Fruit fly (Drosophila melanogaster) whole organism, prepupa: Measurements from ENCODE around the gene CG15468.

Source experiments
- Blimp-1 ChIP-seq: fragments of 200-800 bp; sonication (Bioruptor generic); optimal IDR thresholded peaks from 3 replicates; lab custom pipeline; 2017; ENCODE audit warnings: missing biosample characterization, missing genetic modification characterization, mild to moderate bottlenecking, moderate library complexity, missing genetic modification reagents
- CG10669 ChIP-seq: fragments of 200-800 bp; sonication (Bioruptor generic); optimal IDR thresholded peaks from 3 replicates; lab custom pipeline; 2018; ENCODE audit warnings: missing biosample characterization, mild to moderate bottlenecking, missing genetic modification characterization, moderate library complexity
- CG11294 ChIP-seq: fragments of 200-800 bp; sonication (Bioruptor generic); IDR thresholded peaks from 2 replicates; pipeline ENCODE4 v1.3.6; 2022; ENCODE audit warnings: missing biosample characterization, missing genetic modification characterization
- CG11902 ChIP-seq: fragments of 200-800 bp; sonication (Bioruptor generic); optimal IDR thresholded peaks from 3 replicates; lab custom pipeline; 2016; ENCODE audit warnings: missing biosample characterization, missing genetic modification characterization
- CG15336 ChIP-seq: fragments of 200-800 bp; sonication (Bioruptor generic); IDR thresholded peaks from 2 replicates; pipeline ENCODE4 v1.3.6; 2022; ENCODE audit warnings: missing biosample characterization, missing genetic modification characterization
- CG1621 ChIP-seq: fragments of 200-800 bp; sonication (Bioruptor generic); optimal IDR thresholded peaks from 3 replicates; lab custom pipeline; 2018; ENCODE audit warnings: missing biosample characterization, mild to moderate bottlenecking, missing genetic modification characterization
- CG3032 ChIP-seq: fragments of 200-800 bp; optimal IDR thresholded peaks from 2 replicates; lab custom pipeline; 2019; ENCODE audit warnings: missing biosample characterization, mild to moderate bottlenecking, missing genetic modification characterization, moderate library complexity
- CG31627 ChIP-seq: fragments of 200-800 bp; sonication (Bioruptor generic); optimal IDR thresholded peaks from 3 replicates; lab custom pipeline; 2016; ENCODE audit warnings: missing biosample characterization, missing genetic modification characterization
- CG32006 ChIP-seq: fragments of 200-800 bp; sonication (Bioruptor generic); optimal IDR thresholded peaks from 3 replicates; lab custom pipeline; 2017; ENCODE audit warnings: missing biosample characterization, mild to moderate bottlenecking, missing genetic modification characterization
- CG34406 ChIP-seq: fragments of 200-800 bp; sonication (Bioruptor generic); optimal IDR thresholded peaks from 3 replicates; lab custom pipeline; 2016; ENCODE audit warnings: missing biosample characterization, missing genetic modification characterization
- CG3919 ChIP-seq: fragments of 200-800 bp; sonication (Bioruptor generic); optimal IDR thresholded peaks from 3 replicates; lab custom pipeline; 2016; ENCODE audit warnings: missing biosample characterization, missing genetic modification characterization
- CG4318 ChIP-seq: fragments of 200-800 bp; sonication (Bioruptor generic); optimal IDR thresholded peaks from 3 replicates; lab custom pipeline; 2017; ENCODE audit warnings: missing biosample characterization, mild to moderate bottlenecking, missing genetic modification characterization
- CG6163 ChIP-seq: fragments of 200-800 bp; sonication (Bioruptor generic); IDR thresholded peaks from 3 replicates; pipeline ENCODE4 v1.3.6; 2022; ENCODE audit warnings: missing biosample characterization, missing genetic modification characterization
- CG6276 ChIP-seq: fragments of 200-800 bp; sonication (Bioruptor generic); optimal IDR thresholded peaks from 2 replicates; lab custom pipeline; 2017; ENCODE audit warnings: missing biosample characterization, mild to moderate bottlenecking, missing genetic modification characterization
- CG6792 ChIP-seq: fragments of 200-800 bp; sonication (Bioruptor generic); optimal IDR thresholded peaks from 3 replicates; lab custom pipeline; 2016; ENCODE audit warnings: missing biosample characterization, missing genetic modification characterization
- CG6808 ChIP-seq: fragments of 200-800 bp; sonication (Bioruptor generic); optimal IDR thresholded peaks from 3 replicates; lab custom pipeline; 2017; ENCODE audit warnings: missing biosample characterization, missing genetic modification characterization, mild to moderate bottlenecking, moderate library complexity, missing genetic modification reagents
- CG6854 ChIP-seq: fragments of 200-800 bp; sonication (Bioruptor generic); optimal IDR thresholded peaks from 2 replicates; lab custom pipeline; 2017; ENCODE audit warnings: missing biosample characterization, mild to moderate bottlenecking, missing genetic modification characterization
- CG7368 ChIP-seq: fragments of 200-800 bp; sonication (Bioruptor generic); optimal IDR thresholded peaks from 3 replicates; lab custom pipeline; 2016; ENCODE audit warnings: missing biosample characterization, missing genetic modification characterization
- CG8119 ChIP-seq: fragments of 200-800 bp; sonication (Bioruptor generic); IDR thresholded peaks from 3 replicates; pipeline ENCODE4 v1.3.6; 2022; ENCODE audit warnings: missing biosample characterization, missing genetic modification characterization
- CG8319 ChIP-seq: fragments of 200-800 bp; sonication (Bioruptor generic); optimal IDR thresholded peaks from 3 replicates; lab custom pipeline; 2016; ENCODE audit warnings: missing biosample characterization, missing genetic modification characterization
- Eip75B ChIP-seq: fragments of 200-800 bp; sonication (Bioruptor generic); optimal IDR thresholded peaks from 3 replicates; lab custom pipeline; 2016; ENCODE audit warnings: missing biosample characterization, missing genetic modification characterization
- Eip78C ChIP-seq: fragments of 200-800 bp; sonication (Bioruptor generic); peaks from one replicate; lab custom pipeline; 2016; ENCODE audit warnings: missing biosample characterization, missing genetic modification characterization
- Ets21C ChIP-seq: fragments of 200-800 bp; sonication (Bioruptor generic); optimal IDR thresholded peaks from 3 replicates; lab custom pipeline; 2016; ENCODE audit warnings: missing biosample characterization, missing genetic modification characterization
- Ets96B ChIP-seq: fragments of 200-800 bp; optimal IDR thresholded peaks from 2 replicates; lab custom pipeline; 2019; ENCODE audit warnings: missing biosample characterization, mild to moderate bottlenecking, missing genetic modification characterization, moderate library complexity
- Gug ChIP-seq: fragments of 200-800 bp; sonication (Bioruptor generic); IDR thresholded peaks from 2 replicates; pipeline ENCODE4 v1.3.6; 2022; ENCODE audit warnings: missing biosample characterization, missing genetic modification characterization
- Hr38 ChIP-seq: sonication (Bioruptor generic); optimal IDR thresholded peaks from 2 replicates; lab custom pipeline; 2016; ENCODE audit warnings: missing biosample characterization, missing genetic modification characterization
- Hr39 ChIP-seq: fragments of 200-800 bp; sonication (Bioruptor generic); optimal IDR thresholded peaks from 2 replicates; lab custom pipeline; 2016; ENCODE audit warnings: missing biosample characterization, missing genetic modification characterization
- Hr4 ChIP-seq: fragments of 200-800 bp; sonication (Bioruptor generic); optimal IDR thresholded peaks from 3 replicates; lab custom pipeline; 2016; ENCODE audit warnings: missing biosample characterization, missing genetic modification characterization
- Lpt ChIP-seq: fragments of 200-800 bp; sonication (Bioruptor generic); optimal IDR thresholded peaks from 3 replicates; lab custom pipeline; 2016; ENCODE audit warnings: missing biosample characterization, missing genetic modification characterization
- Met ChIP-seq: fragments of 200-800 bp; sonication (Bioruptor generic); optimal IDR thresholded peaks from 3 replicates; lab custom pipeline; 2016; ENCODE audit warnings: missing biosample characterization, missing genetic modification characterization
- OdsH ChIP-seq: fragments of 200-800 bp; sonication (Bioruptor generic); optimal IDR thresholded peaks from 3 replicates; lab custom pipeline; 2016; ENCODE audit warnings: missing biosample characterization, missing genetic modification characterization
- Smox ChIP-seq: fragments of 200-800 bp; sonication (Bioruptor generic); optimal IDR thresholded peaks from 3 replicates; lab custom pipeline; 2016; ENCODE audit warnings: missing biosample characterization, missing genetic modification characterization
- Sox14 ChIP-seq: fragments of 200-800 bp; sonication (Bioruptor generic); optimal IDR thresholded peaks from 3 replicates; lab custom pipeline; 2016; ENCODE audit warnings: missing biosample characterization, missing genetic modification characterization
- Sox15 ChIP-seq: fragments of 200-800 bp; sonication (Bioruptor generic); optimal IDR thresholded peaks from 3 replicates; lab custom pipeline; 2016; ENCODE audit warnings: missing biosample characterization, missing genetic modification characterization
- achi ChIP-seq: fragments of 200-800 bp; sonication (Bioruptor generic); optimal IDR thresholded peaks from 3 replicates; lab custom pipeline; 2016; ENCODE audit warnings: missing biosample characterization, missing genetic modification characterization
- acj6 ChIP-seq: fragments of 200-800 bp; sonication (Bioruptor generic); optimal IDR thresholded peaks from 3 replicates; lab custom pipeline; 2016; ENCODE audit warnings: missing biosample characterization, missing genetic modification characterization
- dac ChIP-seq: fragments of 200-800 bp; sonication (Bioruptor generic); optimal IDR thresholded peaks from 2 replicates; lab custom pipeline; 2017; ENCODE audit warnings: missing biosample characterization, mild to moderate bottlenecking, missing genetic modification characterization
- dsx ChIP-seq: fragments of 200-800 bp; optimal IDR thresholded peaks from 3 replicates; lab custom pipeline; 2019; ENCODE audit warnings: missing biosample characterization, mild to moderate bottlenecking, missing genetic modification characterization, moderate library complexity; ENCODE audit not compliant: poor library complexity, severe bottlenecking
- eg ChIP-seq: fragments of 200-800 bp; sonication (Bioruptor generic); IDR thresholded peaks from 3 replicates; pipeline ENCODE4 v1.3.6; 2022; ENCODE audit warnings: missing biosample characterization, missing genetic modification characterization
- esn ChIP-seq: fragments of 200-800 bp; sonication (Bioruptor generic); optimal IDR thresholded peaks from 2 replicates; lab custom pipeline; 2016; ENCODE audit warnings: missing biosample characterization, mild to moderate bottlenecking, missing genetic modification characterization, moderate library complexity
- fd59A ChIP-seq: fragments of 200-800 bp; sonication (Bioruptor generic); optimal IDR thresholded peaks from 2 replicates; lab custom pipeline; 2017; ENCODE audit warnings: missing biosample characterization, mild to moderate bottlenecking, missing genetic modification characterization, missing genetic modification reagents
- lz ChIP-seq: fragments of 200-800 bp; sonication (Bioruptor generic); optimal IDR thresholded peaks from 3 replicates; lab custom pipeline; 2016; ENCODE audit warnings: missing biosample characterization, missing genetic modification characterization
- pdm3 ChIP-seq: fragments of 200-800 bp; sonication (Bioruptor generic); optimal IDR thresholded peaks from 3 replicates; lab custom pipeline; 2016; ENCODE audit warnings: missing biosample characterization, missing genetic modification characterization
- salr ChIP-seq, 2 experiments: fragments of 200-800 bp; sonication (Bioruptor generic); optimal IDR thresholded peaks; 3 replicates each; lab custom pipeline; 2016 to 2018; ENCODE audit warnings: missing biosample characterization in 2 of 2, missing genetic modification characterization in 2 of 2, mild to moderate bottlenecking in 1 of 2
- spab ChIP-seq: fragments of 200-800 bp; sonication (Bioruptor generic); optimal IDR thresholded peaks from 2 replicates; lab custom pipeline; 2017; ENCODE audit warnings: missing biosample characterization, mild to moderate bottlenecking, missing genetic modification characterization, missing genetic modification reagents
- svp ChIP-seq: fragments of 200-800 bp; sonication (Bioruptor generic); peaks from one replicate; lab custom pipeline; 2016; ENCODE audit warnings: missing biosample characterization, missing genetic modification characterization
- topi ChIP-seq: fragments of 200-800 bp; sonication (Bioruptor generic); optimal IDR thresholded peaks from 3 replicates; lab custom pipeline; 2016; ENCODE audit warnings: missing biosample characterization, missing genetic modification characterization
- vri ChIP-seq: fragments of 200-800 bp; sonication (Bioruptor generic); optimal IDR thresholded peaks from 3 replicates; lab custom pipeline; 2016; ENCODE audit warnings: missing biosample characterization, mild to moderate bottlenecking, missing genetic modification characterization

Gene CG15468

dm6 chrX:5002748-5003147, 41.8 kb upstream of the CG15468 start (continued):
- TF ChIP-seq achi (GFP tag; lab: Kevin White, UChicago) (peak; percentile 62), CG6808 (GFP tag; lab: Kevin White, UChicago) (no peak), salr (GFP tag; optimal IDR thresholded peaks at IDR 0.05; lab: Kevin White, UChicago) (peak in 1 of 2 experiments; percentile 40), spab (GFP tag; lab: Kevin White, UChicago) (no peak), Hr39 (GFP tag; lab: Kevin White, UChicago) (peak; percentile 9), Blimp-1 (GFP tag; lab: Kevin White, UChicago) (no peak), esn (GFP tag; lab: Kevin White, UChicago) (peak; percentile 12), dsx (GFP tag; lab: Kevin White, UChicago) (no peak), CG10669 (GFP tag; lab: Kevin White, UChicago) (no peak), CG3919 (GFP tag; lab: Kevin White, UChicago) (peak; percentile 48), Sox14 (GFP tag; lab: Kevin White, UChicago) (peak; percentile 36), CG4318 (GFP tag; lab: Kevin White, UChicago) (peak; percentile 53)

DNA sequence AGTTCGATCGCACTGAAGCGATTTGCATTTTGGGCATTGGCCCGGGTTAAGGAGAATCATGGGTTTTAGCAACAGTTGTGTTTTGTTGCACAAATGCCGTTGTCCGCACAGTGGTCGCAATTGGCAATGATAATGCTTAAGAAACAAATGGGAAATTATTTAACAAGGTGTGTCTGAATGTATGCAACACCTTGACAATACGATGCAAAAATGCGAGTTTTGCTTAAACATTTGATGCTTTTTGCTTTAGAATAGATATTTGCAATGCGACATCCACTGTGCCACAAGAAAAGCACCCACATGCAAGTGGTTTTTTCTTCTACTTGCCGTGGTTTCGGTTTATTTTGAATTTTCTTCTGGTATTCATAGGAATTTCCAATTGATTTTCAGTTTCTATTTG, 38.1 kb upstream of the CG15468 start:
- peak; percentile 72 for TF ChIP-seq Eip78C (GFP tag; lab: Kevin White, UChicago)
- peak; percentile 56 for TF ChIP-seq OdsH (GFP tag; lab: Kevin White, UChicago)
- TF ChIP-seq CG3919 (GFP tag; lab: Kevin White, UChicago) = peak; percentile 50
- TF ChIP-seq Hr38 (GFP tag; lab: Kevin White, UChicago) = no peak
- peak; percentile 45 for TF ChIP-seq CG4318 (GFP tag; lab: Kevin White, UChicago)
- TF ChIP-seq spab (GFP tag; lab: Kevin White, UChicago) = no peak
- peak; percentile 42 for TF ChIP-seq achi (GFP tag; lab: Kevin White, UChicago)
- peak; percentile 62 for TF ChIP-seq CG6276 (GFP tag; lab: Kevin White, UChicago)
- TF ChIP-seq lz (GFP tag; lab: Kevin White, UChicago) = peak; percentile 3
- TF ChIP-seq Sox14 (GFP tag; lab: Kevin White, UChicago) = peak; percentile 44
- TF ChIP-seq CG6792 (GFP tag; lab: Kevin White, UChicago) = peak; percentile 2
- peak; percentile 54 for TF ChIP-seq pdm3 (GFP tag; lab: Kevin White, UChicago)
- TF ChIP-seq CG1621 (tag; lab: Kevin White, UChicago) = peak; percentile 19
- peak; percentile 11 for TF ChIP-seq fd59A (GFP tag; lab: Kevin White, UChicago)
- no peak for TF ChIP-seq CG11294 (GFP tag; lab: Robert Waterston, UW)
- no peak for TF ChIP-seq Ets21C
- no peak for TF ChIP-seq Sox15 (GFP tag; lab: Kevin White, UChicago)
- no peak for TF ChIP-seq CG34406 (GFP tag; lab: Kevin White, UChicago)
- no peak for TF ChIP-seq Smox (GFP tag; lab: Kevin White, UChicago)
- no peak for TF ChIP-seq CG6854 (GFP tag; lab: Kevin White, UChicago)
- TF ChIP-seq CG6808 (GFP tag; lab: Kevin White, UChicago) = no peak
- TF ChIP-seq Eip75B (GFP tag; lab: Kevin White, UChicago) = peak; percentile 22
- TF ChIP-seq esn (GFP tag; lab: Kevin White, UChicago) = peak; percentile 15
- no peak for TF ChIP-seq vri (GFP tag; lab: Kevin White, UChicago)
- TF ChIP-seq eg (GFP tag; lab: Robert Waterston, UW) = peak; percentile 78
- TF ChIP-seq CG8119 (GFP tag; lab: Robert Waterston, UW) = peak; percentile 65
- peak; percentile 11 for TF ChIP-seq CG31627
- peak; percentile 25 for TF ChIP-seq CG10669 (GFP tag; lab: Kevin White, UChicago)
- TF ChIP-seq CG11902 (GFP tag; lab: Kevin White, UChicago) = no peak
- no peak for TF ChIP-seq Gug (GFP tag; lab: Robert Waterston, UW)
- TF ChIP-seq CG6163 (GFP tag; lab: Robert Waterston, UW) = peak; percentile 77
- TF ChIP-seq Met (GFP tag; lab: Kevin White, UChicago) = peak; percentile 36
- peak; percentile 6 for TF ChIP-seq Ets96B
- peak; percentile 20 for TF ChIP-seq topi (GFP tag; lab: Kevin White, UChicago)
- peak; percentile 77 for TF ChIP-seq CG32006 (GFP tag; lab: Kevin White, UChicago)
- TF ChIP-seq CG15336 = peak; percentile 71
- no peak for TF ChIP-seq CG7368 (GFP tag; lab: Kevin White, UChicago)
- TF ChIP-seq Hr39 (GFP tag; lab: Kevin White, UChicago) = peak; percentile 38
- TF ChIP-seq dac (GFP tag; lab: Kevin White, UChicago) = peak; percentile 52
- TF ChIP-seq CG8319 (GFP tag; lab: Kevin White, UChicago) = no peak
- TF ChIP-seq svp (GFP tag; lab: Kevin White, UChicago) = peak; percentile 58
- TF ChIP-seq Lpt (GFP tag; lab: Kevin White, UChicago) = peak; percentile 1
- TF ChIP-seq acj6 (GFP tag; lab: Kevin White, UChicago) = peak; percentile 31
- TF ChIP-seq CG3032 (tag; lab: Kevin White, UChicago) = no peak
- peak; percentile 6 to 10 for TF ChIP-seq salr (GFP tag; optimal IDR thresholded peaks at IDR 0.05; lab: Kevin White, UChicago)
- peak; percentile 60 for TF ChIP-seq Hr4 (GFP tag; lab: Kevin White, UChicago)
